Fruit fly (Drosophila melanogaster): ENCODE measurements around the gene CG12986.
A peak's percentile ranks its signal among the peaks of the same experiment; 100 is the strongest.

The CG12986 gene

DNA sequence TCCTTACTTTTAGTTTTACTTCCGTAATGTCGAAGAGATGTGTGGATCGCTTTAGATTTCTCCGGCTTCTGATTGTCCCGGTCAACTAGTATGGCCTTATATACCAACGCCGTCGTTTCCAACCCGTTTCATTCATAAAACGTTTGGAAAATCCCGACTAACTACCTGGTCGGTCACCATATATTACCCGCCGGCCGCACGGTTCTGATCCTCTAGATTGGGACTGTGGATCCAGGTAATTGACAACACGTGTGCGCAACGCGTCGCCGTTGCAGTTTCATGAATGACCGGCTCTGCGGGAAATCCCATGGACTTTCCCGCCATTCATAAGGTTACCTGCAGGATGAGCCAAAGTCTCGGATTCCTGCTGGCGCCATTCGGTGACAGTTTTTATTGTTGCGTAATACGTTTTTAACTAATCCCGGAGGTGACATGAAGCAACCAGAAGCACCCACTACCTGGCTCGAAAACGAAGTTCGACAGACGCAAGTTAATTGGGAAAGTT lies at the start of gene CG12986:
Gene CG12986, minus strand, starts transcription at position 51 of the 505 bp plus-strand sequence.
- no peak for TF ChIP-seq usp (GFP tag; optimal IDR thresholded peaks at IDR 0.05)
- TF ChIP-seq N (GFP tag; optimal IDR thresholded peaks at IDR 0.05), result no peak
- TF ChIP-seq Rel (GFP tag; optimal IDR thresholded peaks at IDR 0.05), result no peak
- TF ChIP-seq Rel (tag; optimal IDR thresholded peaks at IDR 0.05), result no peak
- no peak for TF ChIP-seq Sp1 (GFP tag; optimal IDR thresholded peaks at IDR 0.05)

DNA sequence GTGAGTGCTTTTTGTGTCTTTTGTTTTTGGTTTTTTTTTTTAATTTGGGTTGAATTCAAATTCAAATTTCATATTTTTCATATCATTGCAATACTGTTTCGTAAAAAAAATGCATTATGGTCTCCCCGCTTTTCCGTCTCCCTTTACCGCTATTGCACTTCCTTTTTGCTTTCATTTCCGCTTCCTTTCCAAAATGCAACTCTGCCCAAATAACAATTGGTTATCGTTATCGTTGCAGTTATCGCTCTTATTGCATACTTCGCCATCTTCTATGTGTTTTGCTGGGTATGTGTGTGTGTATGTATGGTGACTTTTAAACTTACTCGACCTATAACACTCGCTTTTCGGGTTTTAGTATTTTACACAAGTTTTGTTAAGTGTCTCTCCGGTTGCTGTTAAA lies 45.6 kb upstream of the CG12986 start:
- TF ChIP-seq pan (optimal IDR thresholded peaks at IDR 0.05) (no peak), Myc (optimal IDR thresholded peaks at IDR 0.05) (no peak), dsf (GFP tag; optimal IDR thresholded peaks at IDR 0.05; ENCODE audit: borderline replicate concordance) (no peak), Hr78 (GFP tag; optimal IDR thresholded peaks at IDR 0.05) (no peak), Rel (GFP tag; optimal IDR thresholded peaks at IDR 0.05) (no peak), Rel (tag; optimal IDR thresholded peaks at IDR 0.05) (no peak), h (GFP tag; optimal IDR thresholded peaks at IDR 0.05) (no peak), CrebA (GFP tag; optimal IDR thresholded peaks at IDR 0.05; ENCODE audit: borderline replicate concordance) (no peak), Vsx2 (GFP tag; optimal IDR thresholded peaks at IDR 0.05; ENCODE audit: partially characterized antibody) (no peak), sage (GFP tag; optimal IDR thresholded peaks at IDR 0.05) (no peak), Dfd (GFP tag; optimal IDR thresholded peaks at IDR 0.05) (no peak), Dif (GFP tag; optimal IDR thresholded peaks at IDR 0.05; ENCODE audit: partially characterized antibody) (no peak), Hr83 (GFP tag; optimal IDR thresholded peaks at IDR 0.05; ENCODE audit: poor library complexity, severe bottlenecking) (no peak), Hnf4 (GFP tag; optimal IDR thresholded peaks at IDR 0.05) (no peak)

DNA sequence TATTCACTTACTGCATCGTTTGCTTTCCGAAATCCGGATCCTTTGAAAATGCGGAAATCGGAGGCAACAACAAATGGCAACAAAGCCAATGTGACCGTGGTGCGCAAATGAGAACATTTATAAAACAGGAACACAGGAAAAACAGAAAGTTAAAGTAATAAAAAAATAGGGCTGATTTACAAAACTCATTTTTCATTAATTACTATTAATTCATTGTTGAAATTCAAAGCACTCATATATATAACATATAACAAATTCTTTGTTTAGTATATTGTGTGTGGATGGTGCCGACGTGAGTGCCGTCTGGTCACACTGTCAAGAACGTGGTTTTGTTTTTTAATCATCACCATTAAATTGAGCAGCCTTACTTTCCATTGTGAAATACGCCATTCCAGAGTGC lies 41.2 kb upstream of the CG12986 start, which contains the start of the genes Arp8 and CG6769:
Gene Arp8, minus strand, starts transcription at position 90 of the 400 bp plus-strand sequence.
Gene CG6769, plus strand, starts transcription at position 292 of the 400 bp plus-strand sequence.
- TF ChIP-seq HLH106 (tag; optimal IDR thresholded peaks at IDR 0.05) (peak; percentile 48), Sp1 (GFP tag; optimal IDR thresholded peaks at IDR 0.05) (peak; percentile 34), Dif (GFP tag; optimal IDR thresholded peaks at IDR 0.05; ENCODE audit: partially characterized antibody) (no peak), Vsx2 (GFP tag; optimal IDR thresholded peaks at IDR 0.05; ENCODE audit: partially characterized antibody) (no peak), Myc (optimal IDR thresholded peaks at IDR 0.05) (peak; percentile 0), Rel (GFP tag; optimal IDR thresholded peaks at IDR 0.05) (no peak), Rel (tag; optimal IDR thresholded peaks at IDR 0.05) (peak; percentile 25), fru (GFP tag; optimal IDR thresholded peaks at IDR 0.05) (peak; percentile 10), br (GFP tag; optimal IDR thresholded peaks at IDR 0.05) (no peak), usp (GFP tag; optimal IDR thresholded peaks at IDR 0.05) (no peak), h (GFP tag; optimal IDR thresholded peaks at IDR 0.05) (peak; percentile 48), rgr (GFP tag; optimal IDR thresholded peaks at IDR 0.05) (peak; percentile 32), tai (GFP tag; optimal IDR thresholded peaks at IDR 0.05) (no peak), jim (GFP tag; optimal IDR thresholded peaks at IDR 0.05) (no peak), pan (optimal IDR thresholded peaks at IDR 0.05) (no peak), psq (GFP tag; optimal IDR thresholded peaks at IDR 0.05) (no peak), CrebA (GFP tag; optimal IDR thresholded peaks at IDR 0.05; ENCODE audit: borderline replicate concordance) (no peak), OdsH (GFP tag; optimal IDR thresholded peaks at IDR 0.05) (peak; percentile 15), GATAd (GFP tag; optimal IDR thresholded peaks at IDR 0.05) (no peak), woc (GFP tag; optimal IDR thresholded peaks at IDR 0.05) (peak; percentile 15), Hr83 (GFP tag; optimal IDR thresholded peaks at IDR 0.05; ENCODE audit: poor library complexity, severe bottlenecking) (no peak), Hr78 (GFP tag; optimal IDR thresholded peaks at IDR 0.05) (no peak), dmrt93B (GFP tag; optimal IDR thresholded peaks at IDR 0.05) (no peak), dl (GFP tag; optimal IDR thresholded peaks at IDR 0.05; ENCODE audit: insufficient read depth in 1 of 2, partially characterized antibody in 2 of 2) (no peak), ey (GFP tag; optimal IDR thresholded peaks at IDR 0.05) (peak; percentile 27), sage (GFP tag; optimal IDR thresholded peaks at IDR 0.05) (no peak), CG9705 (GFP tag; optimal IDR thresholded peaks at IDR 0.05) (no peak), Dfd (GFP tag; optimal IDR thresholded peaks at IDR 0.05) (no peak), N (GFP tag; optimal IDR thresholded peaks at IDR 0.05) (no peak), foxo (GFP tag; optimal IDR thresholded peaks at IDR 0.05) (peak in 1 of 2 experiments; percentile 39), dsf (GFP tag; optimal IDR thresholded peaks at IDR 0.05; ENCODE audit: borderline replicate concordance) (no peak), Abd-B (GFP tag; optimal IDR thresholded peaks at IDR 0.05) (no peak), Mio (GFP tag; optimal IDR thresholded peaks at IDR 0.05) (no peak), sv (GFP tag; optimal IDR thresholded peaks at IDR 0.05) (no peak), Jra (GFP tag; optimal IDR thresholded peaks at IDR 0.05) (no peak), Hnf4 (GFP tag; optimal IDR thresholded peaks at IDR 0.05) (peak; percentile 28), CG32264 (GFP tag; optimal IDR thresholded peaks at IDR 0.05) (no peak), brk (GFP tag; optimal IDR thresholded peaks at IDR 0.05) (no peak), lola (GFP tag; optimal IDR thresholded peaks at IDR 0.05) (no peak)

Data from whole organism, wandering third instar larva.